Worm (Caenorhabditis elegans) whole organism, L2 larva: ENCODE data around the gene srw-26.

ENCODE experiments used
- C34F6.9 ChIP-seq: fragments of 150-350 bp; optimal IDR thresholded peaks from 2 replicates; lab custom pipeline; 2014; ENCODE audit warnings: missing biosample characterization, missing genetic modification characterization
- R02D3.7 ChIP-seq: fragments of 150-350 bp; optimal IDR thresholded peaks from 2 replicates; lab custom pipeline; 2014; ENCODE audit warnings: missing biosample characterization, missing genetic modification characterization
- ZK546.5 ChIP-seq: sonication (generic microtip); optimal IDR thresholded peaks from 2 replicates; lab custom pipeline; 2017; ENCODE audit warnings: missing biosample characterization, missing genetic modification characterization
- blmp-1 ChIP-seq: sonication (generic microtip); optimal IDR thresholded peaks from 2 replicates; lab custom pipeline; 2017; ENCODE audit warnings: missing genetic modification characterization, mild to moderate bottlenecking, missing compliant biosample characterization, antibody characterized with exemption, moderate library complexity; ENCODE audit not compliant: insufficient read depth
- ceh-16 ChIP-seq: fragments of 150-350 bp; optimal IDR thresholded peaks from 2 replicates; lab custom pipeline; 2014; ENCODE audit warnings: missing biosample characterization, missing genetic modification characterization
- ceh-82 ChIP-seq: fragments of 150-350 bp; optimal IDR thresholded peaks from 2 replicates; lab custom pipeline; 2014; ENCODE audit warnings: missing biosample characterization, missing genetic modification characterization
- dmd-4 ChIP-seq: sonication (generic microtip); optimal IDR thresholded peaks from 2 replicates; lab custom pipeline; 2017; ENCODE audit warnings: missing biosample characterization, missing genetic modification characterization
- egl-27 ChIP-seq: sonication (generic microtip); optimal IDR thresholded peaks from 3 replicates; lab custom pipeline; 2017; ENCODE audit warnings: missing biosample characterization, missing genetic modification reagents, missing genetic modification characterization
- elt-3 ChIP-seq: sonication (generic microtip); optimal IDR thresholded peaks from 2 replicates; lab custom pipeline; 2017; ENCODE audit warnings: missing biosample characterization, missing genetic modification characterization
- fos-1 ChIP-seq: fragments of 150-350 bp; optimal IDR thresholded peaks from 2 replicates; lab custom pipeline; 2014; ENCODE audit warnings: missing biosample characterization, missing genetic modification characterization
- gmeb-1 ChIP-seq: fragments of 150-350 bp; optimal IDR thresholded peaks from 2 replicates; lab custom pipeline; 2014; ENCODE audit warnings: missing biosample characterization, missing genetic modification characterization
- lin-11 ChIP-seq: fragments of 150-350 bp; sonication (generic microtip); optimal IDR thresholded peaks from 2 replicates; lab custom pipeline; 2014; ENCODE audit warnings: missing biosample characterization, missing genetic modification characterization, inconsistent platforms, mixed read lengths
- lin-13 ChIP-seq: fragments of 150-350 bp; optimal IDR thresholded peaks from 2 replicates; lab custom pipeline; 2014; ENCODE audit warnings: missing biosample characterization, missing genetic modification reagents, missing genetic modification characterization
- lin-39 ChIP-seq: fragments of 150-350 bp; optimal IDR thresholded peaks from 2 replicates; lab custom pipeline; 2014; ENCODE audit warnings: missing biosample characterization, missing genetic modification reagents, missing genetic modification characterization
- lsy-2 ChIP-seq, 2 experiments: fragments of 150-350 bp in 1 of 2; sonication (generic microtip) in 1 of 2; optimal IDR thresholded peaks; 2 replicates each; lab custom pipeline; 2014 to 2017; ENCODE audit warnings: missing biosample characterization in 2 of 2, missing genetic modification characterization in 2 of 2
- mbf-1 ChIP-seq: sonication (generic microtip); optimal IDR thresholded peaks from 2 replicates; lab custom pipeline; 2017; ENCODE audit warnings: missing biosample characterization, missing genetic modification characterization
- mdl-1 ChIP-seq, 2 experiments: fragments of 150-350 bp in 1 of 2; sonication (generic microtip) in 1 of 2; optimal IDR thresholded peaks; 2 replicates each; lab custom pipeline; 2017; ENCODE audit warnings: missing biosample characterization in 2 of 2, missing genetic modification characterization in 2 of 2
- nhr-10 ChIP-seq: sonication (generic microtip); optimal IDR thresholded peaks from 2 replicates; lab custom pipeline; 2017; ENCODE audit warnings: missing biosample characterization, missing genetic modification characterization
- nhr-12 ChIP-seq: fragments of 150-350 bp; optimal IDR thresholded peaks from 2 replicates; lab custom pipeline; 2014; ENCODE audit warnings: missing biosample characterization, missing genetic modification characterization
- nhr-129 ChIP-seq: fragments of 150-350 bp; optimal IDR thresholded peaks from 2 replicates; lab custom pipeline; 2014; ENCODE audit warnings: missing biosample characterization, missing genetic modification characterization
- nhr-23 ChIP-seq: fragments of 150-350 bp; optimal IDR thresholded peaks from 2 replicates; lab custom pipeline; 2014; ENCODE audit warnings: missing biosample characterization, missing genetic modification reagents, missing genetic modification characterization
- nhr-25 ChIP-seq: fragments of 150-350 bp; sonication (generic microtip); optimal IDR thresholded peaks from 3 replicates; lab custom pipeline; 2014; ENCODE audit warnings: missing biosample characterization, missing genetic modification characterization
- nhr-6 ChIP-seq: fragments of 150-350 bp; optimal IDR thresholded peaks from 2 replicates; lab custom pipeline; 2014; ENCODE audit warnings: missing biosample characterization, missing genetic modification characterization
- peb-1 ChIP-seq: fragments of 150-350 bp; optimal IDR thresholded peaks from 2 replicates; lab custom pipeline; 2014; ENCODE audit warnings: missing biosample characterization, missing genetic modification characterization
- skn-1 ChIP-seq: sonication (generic microtip); optimal IDR thresholded peaks from 2 replicates; lab custom pipeline; 2017; ENCODE audit warnings: missing biosample characterization, missing genetic modification characterization
- sma-3 ChIP-seq: sonication (generic microtip); optimal IDR thresholded peaks from 2 replicates; lab custom pipeline; 2016; ENCODE audit warnings: missing genetic modification reagents, missing genetic modification characterization, missing compliant biosample characterization
- sma-9 ChIP-seq, 2 experiments: fragments of 150-350 bp in 1 of 2; sonication (generic microtip) in 1 of 2; optimal IDR thresholded peaks; 2 replicates each; lab custom pipeline; 2014 to 2016; ENCODE audit warnings: missing genetic modification characterization in 2 of 2, mild to moderate bottlenecking in 1 of 2, missing biosample characterization in 1 of 2, missing compliant biosample characterization in 1 of 2, missing genetic modification reagents in 1 of 2, moderate library complexity in 1 of 2
- snpc-4 ChIP-seq: fragments of 150-350 bp; optimal IDR thresholded peaks from 2 replicates; lab custom pipeline; 2014; ENCODE audit warnings: missing biosample characterization, missing genetic modification characterization
- unc-39 ChIP-seq: fragments of 150-350 bp; optimal IDR thresholded peaks from 2 replicates; lab custom pipeline; 2014; ENCODE audit warnings: missing biosample characterization, missing genetic modification characterization
- unc-55 ChIP-seq: fragments of 150-350 bp; sonication (generic microtip); optimal IDR thresholded peaks from 3 replicates; lab custom pipeline; 2014; ENCODE audit warnings: missing biosample characterization, missing genetic modification reagents, missing genetic modification characterization
- zag-1 ChIP-seq: fragments of 150-350 bp; optimal IDR thresholded peaks from 2 replicates; lab custom pipeline; 2014; ENCODE audit warnings: missing biosample characterization, missing genetic modification characterization
- ztf-11 ChIP-seq: sonication (generic microtip); optimal IDR thresholded peaks from 2 replicates; lab custom pipeline; 2017; ENCODE audit warnings: missing biosample characterization, missing genetic modification characterization
- ztf-4 ChIP-seq: fragments of 150-350 bp; optimal IDR thresholded peaks from 2 replicates; lab custom pipeline; 2014; ENCODE audit warnings: missing biosample characterization, missing genetic modification characterization

srw-26 gene

DNA sequence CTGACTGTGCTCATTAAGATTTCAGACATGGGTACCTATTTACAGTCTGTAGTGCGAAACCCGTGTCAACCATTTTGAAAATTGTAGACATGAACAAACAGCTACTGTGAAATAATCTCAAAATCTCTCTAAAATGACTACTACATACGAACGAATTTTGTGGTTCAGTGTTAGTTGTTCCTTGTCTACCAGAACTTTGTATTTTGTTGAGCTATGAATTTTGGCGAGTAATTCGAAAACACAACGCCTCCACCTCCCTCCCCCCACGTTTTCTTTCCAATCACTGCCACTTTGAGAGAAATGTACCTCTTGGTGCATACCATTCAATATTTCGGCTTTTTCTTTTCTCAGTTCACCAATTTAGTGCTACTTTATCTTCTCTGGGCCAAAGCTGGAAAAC, 39.6 kb downstream of the srw-26 start, which contains the start of gene T06C12.11:
TSS of gene T06C12.11 (plus strand) at position 301 of the 400 bp plus-strand sequence.
- no peak for TF ChIP-seq nhr-12 (tag; lab: Kevin White, UChicago)
- TF ChIP-seq ztf-11 (tag; lab: Kevin White, UChicago) = no peak
- no peak for TF ChIP-seq mbf-1 (tag; lab: Kevin White, UChicago)
- TF ChIP-seq gmeb-1 = no peak
- TF ChIP-seq lsy-2 (tag; optimal IDR thresholded peaks at IDR 0.05; lab: Kevin White, UChicago) = no peak
- TF ChIP-seq nhr-6 (tag; lab: Kevin White, UChicago) = no peak
- TF ChIP-seq lin-11 (tag; lab: Kevin White, UChicago) = no peak
- TF ChIP-seq fos-1 (tag; lab: Kevin White, UChicago) = no peak
- no peak for TF ChIP-seq ZK546.5
- no peak for TF ChIP-seq lin-39 (tag; lab: Kevin White, UChicago)
- no peak for TF ChIP-seq sma-3
- TF ChIP-seq dmd-4 (tag; lab: Kevin White, UChicago) = no peak

- TF ChIP-seq ztf-4 (tag; lab: Kevin White, UChicago) = no peak
- TF ChIP-seq lin-13 (GFP tag; lab: Kevin White, UChicago) = no peak
- no peak for TF ChIP-seq zag-1 (tag; lab: Kevin White, UChicago)
- TF ChIP-seq peb-1 (tag; lab: Kevin White, UChicago) = no peak
- no peak for TF ChIP-seq skn-1 (tag; lab: Kevin White, UChicago)
- no peak for TF ChIP-seq unc-55
- no peak for TF ChIP-seq nhr-10 (tag; lab: Kevin White, UChicago)
Observed at ce11 chrV:15891761-15892160, 40.5 kb downstream of the srw-26 start, which contains the start of gene T06C12.12. T06C12.12 (plus strand) TSS chrV:15892061.

- no peak for TF ChIP-seq blmp-1
- peak; percentile 84 for TF ChIP-seq fos-1 (tag; lab: Kevin White, UChicago)
- peak; percentile 10 for TF ChIP-seq sma-9 (GFP tag; optimal IDR thresholded peaks at IDR 0.05; lab: Kevin White, UChicago)
- no peak for TF ChIP-seq sma-9 (tag; optimal IDR thresholded peaks at IDR 0.05; lab: Kevin White, UChicago)
- no peak for TF ChIP-seq egl-27
- TF ChIP-seq zag-1 (tag; lab: Kevin White, UChicago) = no peak
- no peak for TF ChIP-seq nhr-129 (tag; lab: Kevin White, UChicago)
Observed at ce11 chrV:15891279-15891678, 41.0 kb downstream of the srw-26 start.

DNA sequence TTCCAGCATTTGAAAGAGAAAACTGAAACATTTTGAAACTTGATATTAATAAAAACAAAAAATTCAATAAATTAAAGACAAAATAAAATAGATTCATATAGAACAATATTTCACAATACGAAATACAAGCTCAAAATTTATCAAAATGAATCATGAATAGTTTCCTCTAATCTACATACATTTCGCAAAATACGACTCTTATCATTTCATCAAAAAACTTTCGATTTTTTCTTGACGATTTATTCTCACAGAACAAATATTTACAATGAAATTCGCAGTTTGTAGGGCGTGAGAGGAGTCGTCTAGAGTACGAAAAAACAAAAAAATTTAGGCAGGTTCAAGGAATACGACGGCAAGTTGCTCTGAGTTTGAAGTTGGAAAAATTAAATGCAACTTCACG, 42.2 kb downstream of the srw-26 start:
- TF ChIP-seq nhr-25 (tag; lab: Kevin White, UChicago) = no peak
- no peak for TF ChIP-seq R02D3.7 (tag; lab: Kevin White, UChicago)
- no peak for TF ChIP-seq nhr-12 (tag; lab: Kevin White, UChicago)
- TF ChIP-seq fos-1 (tag; lab: Kevin White, UChicago) = peak; percentile 88
- TF ChIP-seq unc-39 (tag; lab: Kevin White, UChicago) = no peak
- TF ChIP-seq ztf-11 (tag; lab: Kevin White, UChicago) = no peak
- TF ChIP-seq nhr-23 (tag; lab: Kevin White, UChicago) = no peak

DNA sequence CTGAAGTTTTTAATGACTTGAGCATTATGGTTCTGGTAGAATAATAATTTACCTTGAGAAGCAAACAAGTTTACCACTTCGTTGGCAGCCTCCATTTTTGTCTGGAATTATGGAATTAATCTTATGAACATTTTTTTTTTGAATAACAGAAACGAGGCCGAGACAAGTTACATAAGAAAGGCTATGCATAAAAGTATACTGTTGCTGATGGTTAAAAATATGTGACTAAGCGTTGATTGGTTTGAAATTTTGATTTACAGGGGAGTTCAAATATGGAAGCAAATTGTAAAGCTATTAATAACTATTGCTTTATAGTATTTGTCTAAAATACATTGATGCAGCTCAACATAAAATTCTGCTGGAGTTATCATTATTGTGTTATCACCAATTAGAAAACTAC, 43.5 kb downstream of the srw-26 start, which contains the start of gene cgt-1:
TSS of gene cgt-1 (minus strand) at position 101 of the 400 bp plus-strand sequence.
- TF ChIP-seq ztf-11 (tag; lab: Kevin White, UChicago) (no peak), dmd-4 (tag; lab: Kevin White, UChicago) (no peak), lin-39 (tag; lab: Kevin White, UChicago) (no peak), nhr-12 (tag; lab: Kevin White, UChicago) (no peak), lin-11 (tag; lab: Kevin White, UChicago) (no peak), ztf-4 (tag; lab: Kevin White, UChicago) (no peak), gmeb-1 (no peak), mdl-1 (tag; optimal IDR thresholded peaks at IDR 0.05; lab: Kevin White, UChicago) (no peak), blmp-1 (no peak), nhr-25 (tag; lab: Kevin White, UChicago) (no peak), peb-1 (tag; lab: Kevin White, UChicago) (no peak), ceh-82 (tag; lab: Kevin White, UChicago) (no peak), ceh-16 (no peak), ZK546.5 (no peak), elt-3 (no peak), nhr-10 (tag; lab: Kevin White, UChicago) (no peak), nhr-129 (tag; lab: Kevin White, UChicago) (no peak), snpc-4 (tag; lab: Kevin White, UChicago) (no peak), unc-39 (tag; lab: Kevin White, UChicago) (no peak), C34F6.9 (tag; lab: Kevin White, UChicago) (no peak)
- TF ChIP-seq, all 48 proteins: peak for 0
